Worm (Caenorhabditis elegans): ENCODE results near the gene srh-30.
A peak's percentile ranks its signal among the peaks of the same experiment; 100 is the strongest.

Gene srh-30

DNA sequence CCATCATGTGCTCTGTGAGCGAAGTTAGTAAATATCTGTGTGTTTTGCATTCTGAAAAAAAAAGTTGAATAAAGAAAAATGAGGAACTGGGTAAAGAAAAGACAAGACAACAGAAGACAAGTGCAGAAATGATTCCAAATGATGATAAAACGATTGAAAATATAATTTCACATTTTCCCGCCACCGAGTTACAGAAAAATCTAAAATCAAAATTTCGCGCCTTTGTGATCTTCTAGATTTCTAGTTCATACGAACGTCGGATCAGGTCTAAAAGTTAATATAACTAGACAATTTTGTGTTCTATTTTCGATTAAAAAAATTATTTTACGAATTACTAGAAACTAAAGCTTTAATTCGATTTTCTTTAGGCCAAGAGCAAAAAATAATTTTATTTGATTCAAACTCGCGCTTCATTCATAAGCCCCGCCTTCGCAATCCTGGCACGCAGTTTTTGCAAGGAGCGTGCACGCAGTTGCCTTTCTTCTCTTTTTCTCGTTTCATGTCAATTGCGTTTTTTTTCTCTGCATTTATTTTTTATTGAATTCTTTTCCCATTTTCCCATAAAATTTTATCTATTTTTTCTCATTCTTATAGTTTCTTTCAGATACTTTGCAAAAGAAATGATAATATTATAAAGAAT is 13.4 kb upstream of the srh-30 start, which contains the start of the genes spn-4 and spe-39 (continued):
- TF ChIP-seq Y53G8AR.9 (GFP tag; conservative IDR thresholded peaks at IDR 0.05) (0 out of 2 replicates have a peak, but pooled peaks have one; percentile 57), somi-1 (GFP tag; optimal IDR thresholded peaks at IDR 0.05) (no peak), nhr-80 (tag; optimal IDR thresholded peaks at IDR 0.05) (peak; percentile 8), unc-130 (GFP tag; optimal IDR thresholded peaks at IDR 0.05) (peak; percentile 70), B0261.1 (tag; optimal IDR thresholded peaks at IDR 0.05) (no peak), mcd-1 (GFP tag; IDR thresholded peaks at IDR 0.05) (peak; percentile 72), lir-1 (GFP tag; conservative IDR thresholded peaks at IDR 0.05) (peak; percentile 43; the same call in 1 of the 2 replicates), ztf-18 (tag; optimal IDR thresholded peaks at IDR 0.05) (peak; percentile 17), rec-8 (tag; optimal IDR thresholded peaks at IDR 0.05) (peak in 1 of 2 experiments; percentile 4), snpc-4 (GFP tag; optimal IDR thresholded peaks at IDR 0.05) (no peak), snpc-4 (tag; optimal IDR thresholded peaks at IDR 0.05) (peak in 2 of 4 experiments; percentile 50 to 55), pbrm-1 (GFP tag; IDR thresholded peaks at IDR 0.05) (peak; percentile 49; the same call in 1 of the 2 replicates), F22D6.2 (tag; optimal IDR thresholded peaks at IDR 0.05) (no peak), ekl-4 (GFP tag; IDR thresholded peaks at IDR 0.05) (peak; percentile 65), snpc-1.1 (tag; optimal IDR thresholded peaks at IDR 0.05; ENCODE audit: insufficient read depth) (no peak), dox-1 (GFP tag; IDR thresholded peaks at IDR 0.05) (peak; percentile 58), tbx-9 (tag; optimal IDR thresholded peaks at IDR 0.05; ENCODE audit: borderline replicate concordance) (no peak), gei-17 (GFP tag; optimal IDR thresholded peaks at IDR 0.05) (no peak), aptf-3 (GFP tag; IDR thresholded peaks at IDR 0.05) (no peak), rcor-1 (GFP tag; IDR thresholded peaks at IDR 0.05) (0 out of 2 replicates have a peak, but pooled peaks have one; percentile 49), hlh-12 (tag; optimal IDR thresholded peaks at IDR 0.05) (no peak), attf-3 (GFP tag; conservative IDR thresholded peaks at IDR 0.05) (no peak), nfyb-1 (GFP tag; IDR thresholded peaks at IDR 0.05) (0 out of 2 replicates have a peak, but pooled peaks have one; percentile 41), Y53F4B.3 (GFP tag; IDR thresholded peaks at IDR 0.05) (no peak), sdz-38 (tag; optimal IDR thresholded peaks at IDR 0.05) (no peak), nhr-120 (GFP tag; IDR thresholded peaks at IDR 0.05) (no peak), ztf-3 (GFP tag; optimal IDR thresholded peaks at IDR 0.05) (no peak), zim-3 (tag; optimal IDR thresholded peaks at IDR 0.05) (no peak), rpc-1 (optimal IDR thresholded peaks at IDR 0.05) (peak; percentile 48), rpc-1 (tag; optimal IDR thresholded peaks at IDR 0.05) (no peak), hsf-1 (GFP tag; IDR thresholded peaks at IDR 0.05) (0 out of 2 replicates have a peak, but pooled peaks have one; percentile 52)

DNA sequence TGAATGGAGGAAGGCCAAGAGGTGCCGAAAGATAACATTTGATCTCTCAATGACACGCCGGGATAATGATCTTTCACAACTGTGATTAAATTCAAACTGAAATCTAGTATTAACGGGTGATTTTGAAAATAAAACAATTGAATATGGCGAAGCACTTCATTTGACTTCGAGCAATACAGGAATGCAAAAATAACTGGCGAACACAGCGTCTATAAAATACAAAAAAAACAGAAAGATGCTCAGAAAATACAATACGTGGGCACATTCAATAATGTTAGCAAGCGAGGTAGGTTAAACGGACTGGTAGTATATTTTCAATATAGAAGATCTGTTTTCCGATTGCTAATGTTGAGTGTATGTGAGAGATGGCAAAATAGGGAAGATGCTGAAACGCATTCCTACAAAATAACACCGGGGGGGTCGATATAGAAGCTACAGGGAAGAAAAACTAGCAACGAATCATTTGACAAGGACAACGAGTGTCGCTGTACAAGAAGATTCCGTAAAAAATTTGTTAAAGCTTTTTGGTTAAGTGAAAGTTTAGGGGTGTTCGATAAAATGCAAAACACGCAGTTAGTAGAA is 11.6 kb upstream of the srh-30 start:
- TF ChIP-seq die-1 (tag; optimal IDR thresholded peaks at IDR 0.05) (peak; percentile 34), mxl-1 (tag; optimal IDR thresholded peaks at IDR 0.05) (peak; percentile 39), hlh-26 (GFP tag; conservative IDR thresholded peaks at IDR 0.05) (no peak), madf-6 (GFP tag; IDR thresholded peaks at IDR 0.05) (peak; percentile 79), athp-1 (tag; optimal IDR thresholded peaks at IDR 0.05) (peak; percentile 67), Y53F4B.3 (GFP tag; IDR thresholded peaks at IDR 0.05) (no peak), lin-35 (GFP tag; optimal IDR thresholded peaks at IDR 0.05) (no peak), hrde-1 (tag; optimal IDR thresholded peaks at IDR 0.05; ENCODE audit: borderline replicate concordance) (peak; percentile 32), F57A8.1 (GFP tag; optimal IDR thresholded peaks at IDR 0.05) (no peak), nfyb-1 (GFP tag; IDR thresholded peaks at IDR 0.05) (no peak), nhr-27 (tag; optimal IDR thresholded peaks at IDR 0.05) (no peak), tbx-9 (tag; optimal IDR thresholded peaks at IDR 0.05; ENCODE audit: borderline replicate concordance) (no peak), rcor-1 (GFP tag; IDR thresholded peaks at IDR 0.05) (peak; percentile 45; the same call in 1 of the 2 replicates), ceh-79 (tag; optimal IDR thresholded peaks at IDR 0.05) (no peak), ama-1 (optimal IDR thresholded peaks at IDR 0.05) (no peak), ama-1 (GFP tag; optimal IDR thresholded peaks at IDR 0.05) (peak in 1 of 2 experiments; percentile 69), nhr-120 (GFP tag; IDR thresholded peaks at IDR 0.05) (no peak), T26A5.8 (tag; optimal IDR thresholded peaks at IDR 0.05) (no peak), rec-8 (tag; optimal IDR thresholded peaks at IDR 0.05) (no peak), bed-1 (GFP tag; IDR thresholded peaks at IDR 0.05) (no peak), ceh-100 (GFP tag; IDR thresholded peaks at IDR 0.05) (0 out of 2 replicates have a peak, but pooled peaks have one; percentile 28), F57C9.4 (tag; optimal IDR thresholded peaks at IDR 0.05) (no peak), snpc-4 (GFP tag; optimal IDR thresholded peaks at IDR 0.05) (peak; percentile 60), snpc-4 (tag; optimal IDR thresholded peaks at IDR 0.05) (peak in 1 of 4 experiments; percentile 44)
